Worm (Caenorhabditis elegans) whole organism, early embryonic: ENCODE measurements around the gene R05G6.5.

Source experiments
- B0310.2 ChIP-seq: sonication (generic microtip); optimal IDR thresholded peaks from 2 replicates; lab custom pipeline; 2016; ENCODE audit warnings: mild to moderate bottlenecking, missing genetic modification characterization, missing compliant biosample characterization
- aly-1 ChIP-seq: sonication (generic microtip); optimal IDR thresholded peaks from 2 replicates; lab custom pipeline; 2016; ENCODE audit warnings: missing genetic modification characterization, missing compliant biosample characterization
- ama-1 ChIP-seq: fragments of 150-350 bp; optimal IDR thresholded peaks from 2 replicates; lab custom pipeline; 2014
- ets-7 ChIP-seq: sonication (generic microtip); optimal IDR thresholded peaks from 2 replicates; lab custom pipeline; 2016; ENCODE audit warnings: missing genotype, missing genetic modification characterization, missing compliant biosample characterization
- flt-1 ChIP-seq: fragments of 200-800 bp; sonication (Bioruptor generic); IDR thresholded peaks from 2 replicates; pipeline ENCODE4 v1.3.6; 2022; ENCODE audit warnings: missing genetic modification characterization, missing compliant biosample characterization
- hmbx-1 ChIP-seq: sonication (generic microtip); optimal IDR thresholded peaks from 2 replicates; lab custom pipeline; 2016; ENCODE audit warnings: mild to moderate bottlenecking, missing genetic modification characterization, missing compliant biosample characterization
- hnd-1 ChIP-seq: sonication (generic microtip); optimal IDR thresholded peaks from 2 replicates; lab custom pipeline; 2016; ENCODE audit warnings: missing genetic modification characterization, missing compliant biosample characterization
- tbx-11 ChIP-seq: fragments of 200-800 bp; sonication (Bioruptor generic); IDR thresholded peaks from 2 replicates; pipeline ENCODE4 v1.3.6; 2022; ENCODE audit warnings: missing genetic modification characterization, missing compliant biosample characterization

DNA sequence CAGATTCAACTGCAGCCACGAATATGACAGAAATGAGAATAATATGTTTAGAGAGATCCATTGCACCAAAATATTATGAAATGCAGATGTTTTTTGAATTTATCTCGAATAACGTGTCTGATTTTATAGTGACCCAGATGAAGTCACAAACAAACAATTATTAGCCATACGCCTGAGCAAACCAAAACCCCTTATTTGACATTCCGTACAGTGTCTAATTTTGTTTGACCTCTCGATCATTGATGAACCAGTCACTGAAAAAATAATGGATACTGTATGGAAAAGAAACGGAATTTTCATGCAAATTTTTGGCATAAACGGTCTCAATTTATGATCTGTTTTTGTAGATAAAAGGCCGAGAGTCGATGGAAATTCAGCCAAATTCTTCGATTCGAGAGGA, 8.0 kb downstream of the R05G6.5 start, which contains the start of the genes R05G6.9 and R05G6.3:
- TF ChIP-seq hmbx-1 (tag; lab: Kevin White, UChicago) = no peak
- TF ChIP-seq ama-1 (lab: Kevin White, UChicago) = no peak
- no peak for TF ChIP-seq flt-1 (GFP tag; lab: Robert Waterston, UW)
- TF ChIP-seq ets-7 (tag; lab: Kevin White, UChicago) = no peak
- TF ChIP-seq B0310.2 (tag; lab: Kevin White, UChicago) = no peak
- TF ChIP-seq hnd-1 (tag; lab: Kevin White, UChicago) = no peak
- no peak for TF ChIP-seq aly-1 (tag; lab: Kevin White, UChicago)
- no peak for TF ChIP-seq tbx-11 (GFP tag; lab: Robert Waterston, UW)
